Worm (Caenorhabditis elegans): Measurements from ENCODE around the gene Y62H9A.13.
"Not testable (repeated sequence)": the region's sequence is repeated elsewhere in the genome, so short reads cannot be mapped to it uniquely, and the experiment has no call there.

Y62H9A.13 gene

ce11 chrX:11952129-11952528 lies 35.3 kb downstream of the Y62H9A.13 start:
- TF ChIP-seq unc-62 (GFP tag; optimal IDR thresholded peaks at IDR 0.05), result no peak

DNA sequence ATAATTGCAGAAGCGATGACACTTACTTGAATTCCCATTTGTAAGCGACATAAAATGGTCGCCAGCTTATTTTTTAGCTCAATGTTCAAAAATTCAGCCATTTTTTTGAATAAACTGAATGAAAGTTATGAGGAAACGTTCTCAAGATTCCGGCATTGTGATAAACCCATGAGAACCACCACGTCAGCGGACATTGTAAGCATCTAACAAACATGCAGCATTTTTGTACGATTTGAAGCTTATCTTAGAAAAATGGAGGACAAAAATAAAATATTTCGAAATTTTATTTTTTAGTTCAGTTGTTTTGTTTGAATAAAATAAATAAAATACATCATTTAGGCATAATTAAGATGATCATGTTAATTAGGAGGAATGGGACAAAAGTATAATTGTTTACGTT lies 36.4 kb downstream of the Y62H9A.13 start, which contains the start of gene T08D10.4:
TSS of gene T08D10.4 (minus strand) at position 101 of the 400 bp plus-strand sequence.
- TF ChIP-seq unc-62 (GFP tag; optimal IDR thresholded peaks at IDR 0.05), result no peak

DNA sequence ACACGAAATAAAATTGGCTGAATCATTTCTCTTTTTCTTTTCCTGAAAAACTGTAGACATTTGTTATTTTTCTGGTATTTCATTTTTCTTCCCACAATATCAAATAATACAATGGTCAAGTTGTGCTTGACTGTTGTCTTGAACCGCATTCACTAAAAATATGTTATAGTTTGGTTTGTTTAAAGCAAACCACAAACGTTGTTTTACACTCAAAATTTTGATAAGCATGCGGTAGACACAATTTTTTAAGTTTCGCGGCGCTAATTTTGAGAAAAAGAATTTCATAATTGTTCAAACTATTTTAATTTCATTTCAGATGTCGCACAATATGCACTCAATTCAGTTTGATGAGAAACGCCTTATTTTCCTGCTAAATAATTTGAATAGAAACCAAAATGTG lies 38.3 kb downstream of the Y62H9A.13 start, which contains the start of gene T08D10.3:
TSS of gene T08D10.3 (plus strand) at position 301 of the 400 bp plus-strand sequence.
- no peak for TF ChIP-seq unc-62 (GFP tag; optimal IDR thresholded peaks at IDR 0.05)

DNA sequence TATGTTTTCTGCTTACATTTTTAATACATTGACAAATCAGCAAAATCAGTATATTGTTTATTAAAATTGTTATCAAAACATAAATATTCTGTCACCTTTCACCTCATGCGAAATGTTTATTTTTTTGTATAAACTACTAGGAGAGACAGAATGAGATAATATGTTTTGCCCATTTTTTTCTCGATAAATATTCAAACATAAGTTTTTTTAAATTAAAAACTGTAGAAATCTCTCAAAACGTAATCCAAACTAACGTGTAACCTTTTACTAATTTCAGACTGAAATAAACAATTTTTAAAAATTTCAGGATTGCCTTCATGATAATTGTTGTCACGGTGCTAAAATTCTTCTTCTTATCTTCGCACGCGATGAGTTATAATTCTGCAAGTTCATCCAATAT lies 40.4 kb downstream of the Y62H9A.13 start, which contains the start of gene T08D10.5:
TSS of gene T08D10.5 (plus strand) at position 301 of the 400 bp plus-strand sequence.
- no peak for TF ChIP-seq unc-62 (GFP tag; optimal IDR thresholded peaks at IDR 0.05)

DNA sequence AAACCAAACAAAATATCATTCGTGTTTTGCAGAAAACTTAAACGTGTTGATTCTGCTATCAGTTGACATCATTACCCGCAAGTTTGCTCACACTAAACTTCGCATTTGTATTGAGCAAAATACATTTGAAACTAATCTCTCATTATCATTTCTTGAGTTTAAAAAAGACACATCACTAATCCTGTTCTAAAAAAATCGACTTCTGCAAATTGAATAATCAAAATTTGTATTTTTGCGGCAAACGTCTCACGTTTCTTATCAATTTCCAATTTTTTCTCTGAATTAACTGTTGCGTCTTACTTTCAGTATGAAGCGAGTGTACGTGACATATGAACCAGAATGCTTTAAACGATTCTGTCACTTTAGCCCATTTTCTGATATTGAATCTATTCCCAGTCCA lies 43.0 kb downstream of the Y62H9A.13 start, which contains the start of gene C49F5.8:
TSS of gene C49F5.8 (plus strand) at position 301 of the 400 bp plus-strand sequence.
- no peak for TF ChIP-seq unc-62 (GFP tag; optimal IDR thresholded peaks at IDR 0.05)

DNA sequence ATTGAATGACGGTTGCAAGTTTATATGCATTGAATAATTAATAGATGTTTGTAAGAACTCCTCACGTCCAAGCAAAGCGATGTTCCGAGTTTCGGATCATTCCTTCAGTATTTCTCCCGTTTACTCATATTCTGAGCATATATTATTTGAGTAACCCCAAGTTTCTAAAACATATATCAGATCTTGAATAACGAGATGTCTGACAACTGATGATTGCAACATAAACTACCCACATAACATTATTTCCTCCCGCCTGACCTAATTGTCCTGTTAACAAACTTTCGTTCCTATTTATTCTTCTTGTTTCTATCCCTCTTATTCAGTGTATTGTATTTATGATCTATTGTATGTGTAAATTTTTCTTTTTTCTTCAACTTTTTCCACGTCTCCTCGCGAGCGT lies 44.3 kb downstream of the Y62H9A.13 start, which contains the start of gene C49F5.13:
TSS of gene C49F5.13 (plus strand) at position 301 of the 400 bp plus-strand sequence.
- TF ChIP-seq unc-62 (GFP tag; optimal IDR thresholded peaks at IDR 0.05), result not testable (repeated sequence)

DNA sequence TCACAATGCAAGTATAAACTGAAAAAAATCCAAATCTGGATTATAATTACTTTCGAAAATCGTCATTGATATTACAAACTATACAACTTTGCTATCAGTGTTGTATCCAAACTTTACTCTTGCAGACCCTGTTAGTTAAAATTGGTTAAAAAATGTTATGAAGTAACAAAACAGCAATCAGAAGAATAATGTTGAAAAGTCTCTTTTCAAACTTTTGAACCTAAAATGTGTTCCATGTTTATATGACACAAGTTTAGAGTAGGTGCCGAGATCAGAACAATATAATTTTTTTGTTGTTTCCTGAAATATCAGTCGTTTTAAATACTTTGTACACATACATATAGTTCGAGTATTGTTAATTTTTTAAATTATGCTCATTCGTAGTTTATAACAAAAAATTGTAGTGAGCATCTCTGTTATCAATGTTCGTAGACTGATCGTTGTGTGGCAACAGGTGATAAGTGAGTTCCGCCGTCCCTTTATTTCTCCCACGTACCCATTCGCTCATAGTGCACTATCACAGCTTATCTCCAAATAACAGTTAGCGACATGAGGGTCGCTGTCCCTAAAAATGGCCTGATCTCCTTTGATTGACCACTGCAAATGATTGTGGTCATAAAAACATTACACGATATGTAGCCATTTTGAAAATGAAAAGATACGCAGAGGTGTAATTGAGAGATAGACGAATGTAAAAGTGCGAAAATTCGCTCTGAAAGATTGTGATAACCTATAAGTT lies 45.4 kb downstream of the Y62H9A.13 start:
- no peak for TF ChIP-seq unc-62 (GFP tag; optimal IDR thresholded peaks at IDR 0.05)

- no peak for TF ChIP-seq unc-62 (GFP tag; optimal IDR thresholded peaks at IDR 0.05)
Measured at ce11 chrX:11963659-11964058, 46.9 kb downstream of the Y62H9A.13 start.

ce11 chrX:11964555-11964954 lies 47.8 kb downstream of the Y62H9A.13 start:
- TF ChIP-seq unc-62 (GFP tag; optimal IDR thresholded peaks at IDR 0.05), result no peak

ce11 chrX:11965163-11965562 lies 48.4 kb downstream of the Y62H9A.13 start:
- no peak for TF ChIP-seq unc-62 (GFP tag; optimal IDR thresholded peaks at IDR 0.05)

ce11 chrX:11965663-11966304 lies 49.0 kb downstream of the Y62H9A.13 start, which contains the start of gene sams-1:
sams-1 (plus strand) TSS chrX:11965962.
- TF ChIP-seq unc-62 (GFP tag; optimal IDR thresholded peaks at IDR 0.05), result no peak

DNA sequence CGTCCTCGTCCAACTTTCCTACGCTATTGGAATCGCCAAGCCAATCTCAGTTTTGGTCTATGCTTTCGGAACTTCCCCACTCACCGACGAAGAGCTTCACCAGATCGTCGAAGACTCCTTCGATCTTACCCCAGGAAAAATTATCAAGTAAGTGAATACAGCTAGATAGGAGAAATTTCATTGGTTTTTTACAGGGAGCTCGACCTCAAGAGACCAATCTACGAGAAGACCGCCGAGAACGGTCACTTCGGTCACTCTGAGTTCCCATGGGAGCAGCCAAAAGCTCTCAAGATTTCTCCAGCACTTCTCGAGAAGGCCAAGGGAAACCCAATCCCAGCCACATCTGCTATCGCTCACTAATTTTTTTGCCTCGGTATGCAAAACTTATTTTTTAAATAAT lies 50.2 kb downstream of the Y62H9A.13 start:
- TF ChIP-seq unc-62 (GFP tag; optimal IDR thresholded peaks at IDR 0.05), result no peak
